Worm (Caenorhabditis elegans) whole organism, young adult: ENCODE data around the gene ZK154.4.

Experiments used
- B0019.2 ChIP-seq: fragments of 200-800 bp; sonication (Bioruptor generic); conservative IDR thresholded peaks from 2 replicates; pipeline ENCODE4 v1.3.6; 2022; ENCODE audit warnings: missing genetic modification reagents, missing genetic modification characterization, missing compliant biosample characterization
- B0261.1 ChIP-seq: sonication (generic microtip); optimal IDR thresholded peaks from 2 replicates; lab custom pipeline; 2016; ENCODE audit warnings: mild to moderate bottlenecking, missing genetic modification characterization, moderate library complexity, missing compliant biosample characterization
- F23B12.7 ChIP-seq: sonication (generic microtip); optimal IDR thresholded peaks from 2 replicates; lab custom pipeline; 2017; ENCODE audit warnings: missing genetic modification characterization, mild to moderate bottlenecking, missing compliant biosample characterization, antibody characterized with exemption, moderate library complexity; ENCODE audit not compliant: insufficient read depth
- F33H1.4 ChIP-seq: fragments of 200-800 bp; sonication (Bioruptor generic); IDR thresholded peaks from 2 replicates; pipeline ENCODE4 v1.3.6; 2022; ENCODE audit warnings: missing genetic modification reagents, missing genetic modification characterization, missing compliant biosample characterization
- F49E8.2 ChIP-seq: sonication (generic microtip); optimal IDR thresholded peaks from 3 replicates; lab custom pipeline; 2017; ENCODE audit warnings: missing genetic modification characterization, mild to moderate bottlenecking, missing compliant biosample characterization, antibody characterized with exemption, moderate library complexity; ENCODE audit not compliant: insufficient read depth
- F57A8.1 ChIP-seq: fragments of 200-800 bp; sonication (Bioruptor generic); optimal IDR thresholded peaks from 2 replicates; lab custom pipeline; 2018; ENCODE audit warnings: mild to moderate bottlenecking, missing genetic modification characterization, moderate library complexity, missing compliant biosample characterization
- F57C9.4 ChIP-seq: sonication (generic microtip); optimal IDR thresholded peaks from 2 replicates; lab custom pipeline; 2017; ENCODE audit warnings: mild to moderate bottlenecking, missing genetic modification characterization, missing compliant biosample characterization
- K11D2.4 ChIP-seq: fragments of 200-800 bp; sonication (Bioruptor generic); IDR thresholded peaks from 2 replicates; pipeline ENCODE4 v1.3.6; 2022; ENCODE audit warnings: missing genetic modification reagents, missing genetic modification characterization, missing compliant biosample characterization
- T26A5.8 ChIP-seq: sonication (generic microtip); optimal IDR thresholded peaks from 2 replicates; lab custom pipeline; 2016; ENCODE audit warnings: missing genetic modification characterization, missing compliant biosample characterization
- Y53F4B.3 ChIP-seq: fragments of 200-800 bp; sonication (Bioruptor generic); IDR thresholded peaks from 2 replicates; pipeline ENCODE4 v1.3.6; 2022; ENCODE audit warnings: missing genetic modification reagents, missing genetic modification characterization, missing compliant biosample characterization
- Y56A3A.18 ChIP-seq: fragments of 200-800 bp; sonication (Bioruptor generic); IDR thresholded peaks from 2 replicates; pipeline ENCODE4 v1.3.6; 2022; ENCODE audit warnings: missing genetic modification reagents, missing genetic modification characterization, missing compliant biosample characterization
- ZK185.1 ChIP-seq: sonication (generic microtip); optimal IDR thresholded peaks from 2 replicates; lab custom pipeline; 2016; ENCODE audit warnings: mild to moderate bottlenecking, missing genetic modification characterization, missing compliant biosample characterization; ENCODE audit not compliant: poor library complexity, severe bottlenecking
- ama-1 ChIP-seq, 3 experiments: fragments of 150-350 bp in 1 of 3; sonication (generic microtip) in 2 of 3; optimal IDR thresholded peaks; 2 replicates each; lab custom pipeline; 2014 to 2018; ENCODE audit warnings: missing biosample characterization in 2 of 3, missing genetic modification characterization in 2 of 3, missing genetic modification reagents in 2 of 3
- atf-7 ChIP-seq: sonication (generic microtip); optimal IDR thresholded peaks from 2 replicates; lab custom pipeline; 2017; ENCODE audit warnings: mild to moderate bottlenecking, missing genetic modification characterization, missing compliant biosample characterization
- athp-1 ChIP-seq: sonication (generic microtip); optimal IDR thresholded peaks from 2 replicates; lab custom pipeline; 2017; ENCODE audit warnings: mild to moderate bottlenecking, missing genetic modification characterization, missing compliant biosample characterization
- attf-5 ChIP-seq: fragments of 200-800 bp; sonication (Bioruptor generic); optimal IDR thresholded peaks from 2 replicates; lab custom pipeline; 2018; ENCODE audit warnings: mild to moderate bottlenecking, missing genetic modification characterization, missing compliant biosample characterization
- ccch-3 ChIP-seq: fragments of 200-800 bp; sonication (Bioruptor generic); optimal IDR thresholded peaks from 2 replicates; lab custom pipeline; 2018; ENCODE audit warnings: mild to moderate bottlenecking, missing genetic modification characterization, missing compliant biosample characterization
- ceh-27 ChIP-seq: fragments of 200-800 bp; sonication (Bioruptor generic); optimal IDR thresholded peaks from 2 replicates; lab custom pipeline; 2018; ENCODE audit warnings: mild to moderate bottlenecking, missing genetic modification characterization, moderate library complexity, missing compliant biosample characterization
- ceh-40 ChIP-seq: fragments of 200-800 bp; sonication (Bioruptor generic); IDR thresholded peaks from 2 replicates; pipeline ENCODE4 v1.3.6; 2022; ENCODE audit warnings: missing genetic modification characterization, missing compliant biosample characterization
- chd-7 ChIP-seq: sonication (generic microtip); optimal IDR thresholded peaks from 2 replicates; lab custom pipeline; 2016; ENCODE audit warnings: mild to moderate bottlenecking, missing genetic modification characterization, moderate library complexity, missing compliant biosample characterization
- die-1 ChIP-seq: sonication (generic microtip); optimal IDR thresholded peaks from 2 replicates; lab custom pipeline; 2016; ENCODE audit warnings: missing genotype, mild to moderate bottlenecking, missing genetic modification characterization, missing compliant biosample characterization
- dpff-1 ChIP-seq: sonication (generic microtip); optimal IDR thresholded peaks from 2 replicates; lab custom pipeline; 2017; ENCODE audit warnings: mild to moderate bottlenecking, missing genetic modification characterization, missing compliant biosample characterization
- dpl-1 ChIP-seq: fragments of 150-350 bp; optimal IDR thresholded peaks from 2 replicates; lab custom pipeline; 2014; ENCODE audit warnings: missing biosample characterization, missing genetic modification reagents, missing genetic modification characterization
- efl-1 ChIP-seq: fragments of 150-350 bp; optimal IDR thresholded peaks from 2 replicates; lab custom pipeline; 2014; ENCODE audit warnings: missing biosample characterization, missing genetic modification reagents, missing genetic modification characterization
- egl-18 ChIP-seq: fragments of 200-800 bp; sonication (Bioruptor generic); IDR thresholded peaks from 2 replicates; pipeline ENCODE4 v1.3.6; 2022; ENCODE audit warnings: missing genetic modification reagents, missing genetic modification characterization, missing compliant biosample characterization
- egl-44 ChIP-seq: fragments of 200-800 bp; sonication (Bioruptor generic); IDR thresholded peaks from 2 replicates; pipeline ENCODE4 v1.3.6; 2022; ENCODE audit warnings: missing genetic modification reagents, missing genetic modification characterization, missing compliant biosample characterization
- egrh-3 ChIP-seq: fragments of 200-800 bp; sonication (Bioruptor generic); IDR thresholded peaks from 2 replicates; pipeline ENCODE4 v1.3.6; 2022; ENCODE audit warnings: missing genetic modification reagents, missing genetic modification characterization, missing compliant biosample characterization
- ekl-4 ChIP-seq: fragments of 200-800 bp; sonication (Bioruptor generic); IDR thresholded peaks from 2 replicates; pipeline ENCODE4 v1.3.6; 2022; ENCODE audit warnings: missing genetic modification reagents, missing genetic modification characterization, missing compliant biosample characterization
- gei-17 ChIP-seq: fragments of 200-800 bp; sonication (Bioruptor generic); optimal IDR thresholded peaks from 2 replicates; lab custom pipeline; 2018; ENCODE audit warnings: mild to moderate bottlenecking, missing genetic modification characterization, missing compliant biosample characterization
- hlh-12 ChIP-seq: sonication (generic microtip); optimal IDR thresholded peaks from 2 replicates; lab custom pipeline; 2016; ENCODE audit warnings: missing genetic modification characterization, missing compliant biosample characterization
- let-607 ChIP-seq, 2 experiments: fragments of 200-800 bp in 1 of 2; sonication (Bioruptor generic) in 1 of 2; sonication (generic microtip) in 1 of 2; optimal IDR thresholded peaks; 2 replicates each; lab custom pipeline; 2016 to 2018; ENCODE audit warnings: mild to moderate bottlenecking in 2 of 2, missing compliant biosample characterization in 2 of 2, missing genetic modification characterization in 2 of 2, moderate library complexity in 2 of 2, missing genotype in 1 of 2
- lin-26 ChIP-seq: fragments of 200-800 bp; sonication (Bioruptor generic); IDR thresholded peaks from 2 replicates; pipeline ENCODE4 v1.3.6; 2022; ENCODE audit warnings: missing genetic modification reagents, missing genetic modification characterization, missing compliant biosample characterization
- lin-40 ChIP-seq: sonication (generic microtip); optimal IDR thresholded peaks from 2 replicates; lab custom pipeline; 2016; ENCODE audit warnings: missing genetic modification characterization, mild to moderate bottlenecking, missing compliant biosample characterization, missing genotype, missing genetic modification reagents
- lin-54 ChIP-seq: fragments of 200-800 bp; sonication (Bioruptor generic); optimal IDR thresholded peaks from 2 replicates; lab custom pipeline; 2018; ENCODE audit warnings: mild to moderate bottlenecking, missing genetic modification characterization, missing compliant biosample characterization
- lir-1 ChIP-seq: fragments of 200-800 bp; sonication (Bioruptor generic); conservative IDR thresholded peaks from 2 replicates; pipeline ENCODE4 v1.3.6; 2022; ENCODE audit warnings: missing genetic modification reagents, missing genetic modification characterization, missing compliant biosample characterization
- lsl-1 ChIP-seq: fragments of 200-800 bp; sonication (Bioruptor generic); optimal IDR thresholded peaks from 2 replicates; lab custom pipeline; 2018; ENCODE audit warnings: mild to moderate bottlenecking, missing genetic modification characterization, moderate library complexity, missing compliant biosample characterization
- madf-6 ChIP-seq: fragments of 200-800 bp; sonication (Bioruptor generic); IDR thresholded peaks from 2 replicates; pipeline ENCODE4 v1.3.6; 2022; ENCODE audit warnings: missing genetic modification reagents, missing genetic modification characterization, missing compliant biosample characterization
- madf-8 ChIP-seq: fragments of 200-800 bp; sonication (Bioruptor generic); conservative IDR thresholded peaks from 2 replicates; pipeline ENCODE4 v1.3.6; 2022; ENCODE audit warnings: missing genetic modification reagents, missing genetic modification characterization, missing compliant biosample characterization
- mxl-1 ChIP-seq: sonication (generic microtip); optimal IDR thresholded peaks from 2 replicates; lab custom pipeline; 2016; ENCODE audit warnings: missing genetic modification characterization, missing compliant biosample characterization
- nhr-120 ChIP-seq: fragments of 200-800 bp; sonication (Bioruptor generic); IDR thresholded peaks from 2 replicates; pipeline ENCODE4 v1.3.6; 2022; ENCODE audit warnings: missing genetic modification characterization, missing compliant biosample characterization
- nhr-90 ChIP-seq: sonication (generic microtip); optimal IDR thresholded peaks from 2 replicates; lab custom pipeline; 2016; ENCODE audit warnings: missing genotype, mild to moderate bottlenecking, missing genetic modification characterization, missing compliant biosample characterization
- repo-1 ChIP-seq: sonication (generic microtip); optimal IDR thresholded peaks from 2 replicates; lab custom pipeline; 2017; ENCODE audit warnings: mild to moderate bottlenecking, missing genetic modification characterization, missing compliant biosample characterization
- rpc-1 ChIP-seq, 2 experiments: fragments of 150-350 bp in 1 of 2; sonication (generic microtip) in 1 of 2; optimal IDR thresholded peaks; 2 replicates each; lab custom pipeline; 2014 to 2018; ENCODE audit warnings: missing biosample characterization in 1 of 2, missing genetic modification characterization in 1 of 2, missing genetic modification reagents in 1 of 2, missing genotype in 1 of 2
- sdz-38 ChIP-seq: sonication (generic microtip); optimal IDR thresholded peaks from 2 replicates; lab custom pipeline; 2016; ENCODE audit warnings: missing genotype, missing genetic modification characterization, missing compliant biosample characterization
- snpc-3.4 ChIP-seq: sonication (generic microtip); optimal IDR thresholded peaks from 2 replicates; lab custom pipeline; 2017; ENCODE audit warnings: missing genetic modification characterization, mild to moderate bottlenecking, missing compliant biosample characterization, antibody characterized with exemption, moderate library complexity, missing genotype, missing genetic modification reagents
- unc-62 ChIP-seq: fragments of 150-350 bp; optimal IDR thresholded peaks from 2 replicates; lab custom pipeline; 2014; ENCODE audit warnings: missing biosample characterization, missing genetic modification reagents, missing genetic modification characterization
- xnd-1 ChIP-seq: sonication (generic microtip); optimal IDR thresholded peaks from 2 replicates; lab custom pipeline; 2016; ENCODE audit warnings: missing genotype, missing genetic modification reagents, missing genetic modification characterization, missing compliant biosample characterization

The ZK154.4 gene

ce11 chrX:7794306-7794743 is 12.1 kb upstream of the ZK154.4 start (continued):
- TF ChIP-seq repo-1 (tag; lab: Kevin White, UChicago) (peak; percentile 70), madf-6 (no peak), ceh-40 (peak; percentile 42; the same call in 1 of the 2 replicates), egl-18 (no peak), lsl-1 (GFP tag; lab: Kevin White, UChicago) (no peak), attf-5 (GFP tag; lab: Kevin White, UChicago) (peak; percentile 23), unc-62 (no peak), B0261.1 (tag; lab: Kevin White, UChicago) (peak; percentile 91), athp-1 (tag; lab: Kevin White, UChicago) (peak; percentile 37), gei-17 (GFP tag; lab: Kevin White, UChicago) (peak; percentile 34), let-607 (tag; optimal IDR thresholded peaks at IDR 0.05; lab: Kevin White, UChicago) (peak; percentile 15 to 37), sdz-38 (no peak), madf-8 (no peak), dpff-1 (tag; lab: Kevin White, UChicago) (no peak), atf-7 (tag; lab: Kevin White, UChicago) (peak; percentile 13), F57A8.1 (peak; percentile 39), ama-1 (optimal IDR thresholded peaks at IDR 0.05; lab: Kevin White, UChicago) (no peak), ama-1 (GFP tag; optimal IDR thresholded peaks at IDR 0.05; lab: Kevin White, UChicago) (peak in 1 of 2 experiments; percentile 44), K11D2.4 (peak; percentile 42; the same call in 1 of the 2 replicates), nhr-120 (GFP tag; lab: Robert Waterston, UW) (no peak), lir-1 (GFP tag; lab: Robert Waterston, UW) (peak; percentile 42; the same call in 1 of the 2 replicates), Y53F4B.3 (GFP tag; lab: Robert Waterston, UW) (no peak), lin-54 (GFP tag; lab: Kevin White, UChicago) (peak; percentile 25), chd-7 (tag; lab: Kevin White, UChicago) (peak; percentile 48), xnd-1 (tag; lab: Kevin White, UChicago) (no peak), F23B12.7 (no peak), Y56A3A.18 (peak; percentile 67; the same call in 1 of the 2 replicates), dpl-1 (GFP tag; lab: Kevin White, UChicago) (no peak), mxl-1 (tag; lab: Kevin White, UChicago) (peak; percentile 63), F49E8.2 (tag; lab: Kevin White, UChicago) (no peak), F33H1.4 (GFP tag; lab: Robert Waterston, UW) (no peak), hlh-12 (tag; lab: Kevin White, UChicago) (no peak), rpc-1 (optimal IDR thresholded peaks at IDR 0.05; lab: Kevin White, UChicago) (peak; percentile 95), rpc-1 (tag; optimal IDR thresholded peaks at IDR 0.05; lab: Kevin White, UChicago) (peak; percentile 95), egrh-3 (GFP tag; lab: Robert Waterston, UW) (peak; percentile 25; the same call in 1 of the 2 replicates), lin-40 (tag; lab: Kevin White, UChicago) (peak; percentile 74), T26A5.8 (tag; lab: Kevin White, UChicago) (peak; percentile 17), nhr-90 (peak; percentile 76), F57C9.4 (tag; lab: Kevin White, UChicago) (no peak), snpc-3.4 (tag; lab: Kevin White, UChicago) (peak; percentile 74), ekl-4 (GFP tag; lab: Robert Waterston, UW) (peak; percentile 63; the same call in 1 of the 2 replicates), ccch-3 (GFP tag; lab: Kevin White, UChicago) (no peak), B0019.2 (no peak), die-1 (peak; percentile 92), lin-26 (GFP tag; lab: Robert Waterston, UW) (peak; percentile 84), egl-44 (GFP tag; lab: Robert Waterston, UW) (no peak), ceh-27 (GFP tag; lab: Kevin White, UChicago) (peak; percentile 27), ZK185.1 (tag; lab: Kevin White, UChicago) (peak; percentile 89), efl-1 (GFP tag; lab: Kevin White, UChicago) (peak; percentile 6)
